Worm (Caenorhabditis elegans) whole organism, early embryonic: ENCODE results near the gene C47E8.4.
A peak's percentile ranks its signal among the peaks of the same experiment; 100 is the strongest.

ENCODE experiments used
- B0310.2 ChIP-seq: sonication (generic microtip); optimal IDR thresholded peaks from 2 replicates; lab custom pipeline; 2016; ENCODE audit warnings: mild to moderate bottlenecking, missing genetic modification characterization, missing compliant biosample characterization
- F13C5.2 ChIP-seq: sonication (generic microtip); optimal IDR thresholded peaks from 2 replicates; lab custom pipeline; 2017; ENCODE audit warnings: mild to moderate bottlenecking, missing genetic modification characterization, inconsistent platforms, missing compliant biosample characterization
- aly-1 ChIP-seq: sonication (generic microtip); optimal IDR thresholded peaks from 2 replicates; lab custom pipeline; 2016; ENCODE audit warnings: missing genetic modification characterization, missing compliant biosample characterization
- ama-1 ChIP-seq: fragments of 150-350 bp; optimal IDR thresholded peaks from 2 replicates; lab custom pipeline; 2014
- ceh-13 ChIP-seq: fragments of 200-800 bp; sonication (Bioruptor generic); optimal IDR thresholded peaks from 2 replicates; lab custom pipeline; 2018; ENCODE audit warnings: mild to moderate bottlenecking, missing genetic modification characterization, missing compliant biosample characterization
- ceh-36 ChIP-seq: sonication (generic microtip); optimal IDR thresholded peaks from 2 replicates; lab custom pipeline; 2016; ENCODE audit warnings: missing genetic modification characterization, inconsistent platforms, missing compliant biosample characterization
- ets-7 ChIP-seq: sonication (generic microtip); optimal IDR thresholded peaks from 2 replicates; lab custom pipeline; 2016; ENCODE audit warnings: missing genotype, missing genetic modification characterization, missing compliant biosample characterization
- flt-1 ChIP-seq: fragments of 200-800 bp; sonication (Bioruptor generic); IDR thresholded peaks from 2 replicates; pipeline ENCODE4 v1.3.6; 2022; ENCODE audit warnings: missing genetic modification characterization, missing compliant biosample characterization
- hmbx-1 ChIP-seq: sonication (generic microtip); optimal IDR thresholded peaks from 2 replicates; lab custom pipeline; 2016; ENCODE audit warnings: mild to moderate bottlenecking, missing genetic modification characterization, missing compliant biosample characterization
- hmg-4 ChIP-seq: fragments of 200-800 bp; sonication (Bioruptor generic); optimal IDR thresholded peaks from 2 replicates; lab custom pipeline; 2018; ENCODE audit warnings: mild to moderate bottlenecking, missing genetic modification characterization, missing compliant biosample characterization
- hnd-1 ChIP-seq: sonication (generic microtip); optimal IDR thresholded peaks from 2 replicates; lab custom pipeline; 2016; ENCODE audit warnings: missing genetic modification characterization, missing compliant biosample characterization
- pes-1 ChIP-seq: fragments of 200-800 bp; sonication (Bioruptor generic); IDR thresholded peaks from 2 replicates; pipeline ENCODE4 v1.3.6; 2022; ENCODE audit warnings: missing genetic modification reagents, missing genetic modification characterization, missing compliant biosample characterization
- scrt-1 ChIP-seq: fragments of 200-800 bp; sonication (Bioruptor generic); IDR thresholded peaks from 2 replicates; pipeline ENCODE4 v1.3.6; 2022; ENCODE audit warnings: missing genetic modification characterization, missing compliant biosample characterization
- sea-1 ChIP-seq: fragments of 200-800 bp; sonication (Bioruptor generic); conservative IDR thresholded peaks from 2 replicates; pipeline ENCODE4 v1.3.6; 2022; ENCODE audit warnings: missing genetic modification characterization, missing compliant biosample characterization
- tbx-11 ChIP-seq: fragments of 200-800 bp; sonication (Bioruptor generic); IDR thresholded peaks from 2 replicates; pipeline ENCODE4 v1.3.6; 2022; ENCODE audit warnings: missing genetic modification characterization, missing compliant biosample characterization
- tbx-37 ChIP-seq: fragments of 200-800 bp; sonication (Bioruptor generic); conservative IDR thresholded peaks from 2 replicates; pipeline ENCODE4 v1.3.6; 2022; ENCODE audit warnings: missing genetic modification reagents, missing genetic modification characterization, missing compliant biosample characterization
- tra-4 ChIP-seq: sonication (generic microtip); optimal IDR thresholded peaks from 2 replicates; lab custom pipeline; 2017; ENCODE audit warnings: missing genetic modification characterization, missing compliant biosample characterization

Gene C47E8.4

ce11 chrV:14686231-14687105 lies 1.2 kb upstream of the C47E8.4 start:
- TF ChIP-seq aly-1 (tag; lab: Kevin White, UChicago), result no peak
- TF ChIP-seq F13C5.2 (tag; lab: Kevin White, UChicago), result no peak
- TF ChIP-seq ets-7, result no peak
- 0 out of 2 replicates have a peak, but pooled peaks have one; percentile 39 for TF ChIP-seq scrt-1

- TF ChIP-seq ets-7 (no peak), tbx-11 (no peak), flt-1 (no peak), B0310.2 (no peak), pes-1 (no peak), hmg-4 (no peak)
These were observed 649 bp downstream of the C47E8.4 start, which contains the start of gene hsp-90 for ce11 chrV:14684359-14685312. hsp-90 (plus strand) TSS chrV:14684918.

- TF ChIP-seq ets-7 (no peak), scrt-1 (no peak), hmg-4 (no peak), ceh-13 (no peak)
These were observed 1.4 kb downstream of the C47E8.4 start for ce11 chrV:14683926-14684325.

ce11 chrV:14683291-14683690 lies 2.0 kb downstream of the C47E8.4 start:
- TF ChIP-seq pes-1 (no peak), F13C5.2 (tag; lab: Kevin White, UChicago) (no peak), hmg-4 (no peak), tbx-37 (no peak)

- TF ChIP-seq scrt-1 (no peak), tbx-37 (no peak), F13C5.2 (tag; lab: Kevin White, UChicago) (no peak), sea-1 (no peak), ets-7 (no peak), hmg-4 (no peak), hnd-1 (tag; lab: Kevin White, UChicago) (no peak), aly-1 (tag; lab: Kevin White, UChicago) (no peak), flt-1 (no peak), tbx-11 (no peak), B0310.2 (no peak), hmbx-1 (tag; lab: Kevin White, UChicago) (no peak), ama-1 (lab: Kevin White, UChicago) (no peak), ceh-13 (no peak)
These were observed 2.4 kb downstream of the C47E8.4 start for ce11 chrV:14682870-14683269.

- no peak for TF ChIP-seq ceh-13
- TF ChIP-seq ceh-36 (tag; lab: Kevin White, UChicago), result no peak
- TF ChIP-seq hnd-1 (tag; lab: Kevin White, UChicago), result no peak
- no peak for TF ChIP-seq tbx-11
- no peak for TF ChIP-seq hmbx-1 (tag; lab: Kevin White, UChicago)
- TF ChIP-seq sea-1, result no peak
- no peak for TF ChIP-seq ets-7
- no peak for TF ChIP-seq tbx-37
- no peak for TF ChIP-seq hmg-4
- no peak for TF ChIP-seq aly-1 (tag; lab: Kevin White, UChicago)
- TF ChIP-seq F13C5.2 (tag; lab: Kevin White, UChicago), result no peak
These were observed 5.3 kb downstream of the C47E8.4 start, which contains the start of gene C47E8.3 for ce11 chrV:14680014-14680413. C47E8.3 (plus strand) TSS chrV:14680314.

- TF ChIP-seq hmbx-1 (tag; lab: Kevin White, UChicago) (no peak), hnd-1 (tag; lab: Kevin White, UChicago) (no peak), aly-1 (tag; lab: Kevin White, UChicago) (no peak), ets-7 (no peak), pes-1 (no peak), flt-1 (no peak), ama-1 (lab: Kevin White, UChicago) (no peak), tbx-37 (no peak), tbx-11 (no peak), scrt-1 (no peak), B0310.2 (no peak), ceh-36 (tag; lab: Kevin White, UChicago) (no peak)
These were observed 7.0 kb downstream of the C47E8.4 start for ce11 chrV:14678298-14678697.

ce11 chrV:14665728-14666127 lies 19.6 kb downstream of the C47E8.4 start, which contains the start of gene C47E8.1:
C47E8.1 (plus strand) TSS chrV:14666028.
- TF ChIP-seq scrt-1, result no peak
- TF ChIP-seq hnd-1 (tag; lab: Kevin White, UChicago), result no peak
- TF ChIP-seq tra-4, result no peak
- TF ChIP-seq ceh-13, result no peak
- TF ChIP-seq tbx-11, result no peak
- no peak for TF ChIP-seq sea-1
- no peak for TF ChIP-seq ets-7
- TF ChIP-seq flt-1, result no peak
- TF ChIP-seq B0310.2, result no peak
- no peak for TF ChIP-seq hmg-4
- no peak for TF ChIP-seq aly-1 (tag; lab: Kevin White, UChicago)
- TF ChIP-seq ama-1 (lab: Kevin White, UChicago), result no peak
- TF ChIP-seq pes-1, result no peak
